Worm (Caenorhabditis elegans) whole organism, young adult: ENCODE measurements around the gene F08H9.2.

ENCODE experiments used
- B0035.1 ChIP-seq: sonication (generic microtip); optimal IDR thresholded peaks from 2 replicates; lab custom pipeline; 2016; ENCODE audit warnings: missing genetic modification characterization, mild to moderate bottlenecking, missing compliant biosample characterization, missing genotype, missing genetic modification reagents
- F33H1.4 ChIP-seq: fragments of 200-800 bp; sonication (Bioruptor generic); IDR thresholded peaks from 2 replicates; pipeline ENCODE4 v1.3.6; 2022; ENCODE audit warnings: missing genetic modification reagents, missing genetic modification characterization, missing compliant biosample characterization
- Y95B8A.8 ChIP-seq: fragments of 200-800 bp; sonication (Bioruptor generic); IDR thresholded peaks from 2 replicates; pipeline ENCODE4 v1.3.6; 2022; ENCODE audit warnings: missing genetic modification reagents, missing genetic modification characterization, missing compliant biosample characterization
- ama-1 ChIP-seq, 3 experiments: fragments of 150-350 bp in 1 of 3; sonication (generic microtip) in 2 of 3; optimal IDR thresholded peaks; 2 replicates each; lab custom pipeline; 2014 to 2018; ENCODE audit warnings: missing biosample characterization in 2 of 3, missing genetic modification characterization in 2 of 3, missing genetic modification reagents in 2 of 3
- athp-1 ChIP-seq: sonication (generic microtip); optimal IDR thresholded peaks from 2 replicates; lab custom pipeline; 2017; ENCODE audit warnings: mild to moderate bottlenecking, missing genetic modification characterization, missing compliant biosample characterization
- ccch-3 ChIP-seq: fragments of 200-800 bp; sonication (Bioruptor generic); optimal IDR thresholded peaks from 2 replicates; lab custom pipeline; 2018; ENCODE audit warnings: mild to moderate bottlenecking, missing genetic modification characterization, missing compliant biosample characterization
- egrh-3 ChIP-seq: fragments of 200-800 bp; sonication (Bioruptor generic); IDR thresholded peaks from 2 replicates; pipeline ENCODE4 v1.3.6; 2022; ENCODE audit warnings: missing genetic modification reagents, missing genetic modification characterization, missing compliant biosample characterization
- let-526 ChIP-seq: fragments of 200-800 bp; sonication (Bioruptor generic); IDR thresholded peaks from 2 replicates; pipeline ENCODE4 v1.3.6; 2022; ENCODE audit warnings: missing genetic modification reagents, missing genetic modification characterization, missing compliant biosample characterization
- nfyb-1 ChIP-seq: fragments of 200-800 bp; sonication (Bioruptor generic); IDR thresholded peaks from 2 replicates; pipeline ENCODE4 v1.3.6; 2022; ENCODE audit warnings: missing genetic modification reagents, missing genetic modification characterization, missing compliant biosample characterization
- pha-4 ChIP-seq: fragments of 150-350 bp; sonication (generic microtip); optimal IDR thresholded peaks from 2 replicates; lab custom pipeline; 2014; ENCODE audit warnings: missing biosample characterization, missing genetic modification reagents, missing genetic modification characterization

- TF ChIP-seq ama-1 (optimal IDR thresholded peaks at IDR 0.05; lab: Kevin White, UChicago) (no peak), ama-1 (GFP tag; optimal IDR thresholded peaks at IDR 0.05; lab: Kevin White, UChicago) (no peak), athp-1 (no peak), ccch-3 (no peak), egrh-3 (GFP tag; lab: Robert Waterston, UW) (no peak), nfyb-1 (no peak), Y95B8A.8 (GFP tag; lab: Robert Waterston, UW) (no peak), F33H1.4 (no peak), B0035.1 (tag; lab: Kevin White, UChicago) (no peak), let-526 (GFP tag; lab: Robert Waterston, UW) (no peak), pha-4 (tag; lab: Kevin White, UChicago) (no peak)
These were observed 3.8 kb upstream of the F08H9.2 start, which contains the start of gene bmk-1 for ce11 chrV:14456626-14457025.
